Worm (Caenorhabditis elegans): Measurements from ENCODE around the gene T09B9.5.

- TF ChIP-seq lir-1 (GFP tag; conservative IDR thresholded peaks at IDR 0.05) = no peak
- TF ChIP-seq mcd-1 (GFP tag; IDR thresholded peaks at IDR 0.05) = no peak
- no peak for TF ChIP-seq him-1 (tag; optimal IDR thresholded peaks at IDR 0.05)
Observed at ce11 chrX:9756971-9757370, 20.6 kb upstream of the T09B9.5 start, which contains the start of gene T09B9.1.

Measured in whole organism, young adult.